Fruit fly (Drosophila melanogaster): ENCODE results near the gene Sry-beta.

The Sry-beta gene

dm6 chr3R:30052455-30053046 is 13.0 kb downstream of the Sry-beta start, which contains the start of gene Jasper:
Jasper (plus strand) TSS chr3R:30052514.
- TF ChIP-seq CG17801 (GFP tag; optimal IDR thresholded peaks at IDR 0.05; ENCODE audit: partially characterized antibody): peak; percentile 41

dm6 chr3R:30055915-30056544 is 16.5 kb downstream of the Sry-beta start, which contains the start of the genes Rpp14b and spn-A:
Rpp14b (plus strand) TSS chr3R:30055957.
spn-A (minus strand) TSS chr3R:30056037.
- peak; percentile 8 for TF ChIP-seq CG17801 (GFP tag; optimal IDR thresholded peaks at IDR 0.05; ENCODE audit: partially characterized antibody)

- TF ChIP-seq CG17801 (GFP tag; optimal IDR thresholded peaks at IDR 0.05; ENCODE audit: partially characterized antibody): peak; percentile 90
Observed at dm6 chr3R:30056592-30057135, 17.1 kb downstream of the Sry-beta start, which contains the start of the genes CG7950 and Rpp14a. CG7950 (plus strand) TSS chr3R:30056859. Rpp14a (plus strand) TSS chr3R:30056859.

- peak; percentile 12 for TF ChIP-seq CG17801 (GFP tag; optimal IDR thresholded peaks at IDR 0.05; ENCODE audit: partially characterized antibody)
Observed at dm6 chr3R:30058057-30058868, 18.7 kb downstream of the Sry-beta start, which contains the start of gene sima. sima (plus strand) TSS chr3R:30058311.

dm6 chr3R:30059944-30060343 is 20.4 kb downstream of the Sry-beta start:
- no peak for TF ChIP-seq CG17801 (GFP tag; optimal IDR thresholded peaks at IDR 0.05; ENCODE audit: partially characterized antibody)

- no peak for TF ChIP-seq CG17801 (GFP tag; optimal IDR thresholded peaks at IDR 0.05; ENCODE audit: partially characterized antibody)
Observed at dm6 chr3R:30060451-30061153, 21.1 kb downstream of the Sry-beta start.

dm6 chr3R:30061154-30061482 is 21.6 kb downstream of the Sry-beta start:
- peak; percentile 13 for TF ChIP-seq CG17801 (GFP tag; optimal IDR thresholded peaks at IDR 0.05; ENCODE audit: partially characterized antibody)

dm6 chr3R:30061980-30062379 is 22.5 kb downstream of the Sry-beta start:
- TF ChIP-seq CG17801 (GFP tag; optimal IDR thresholded peaks at IDR 0.05; ENCODE audit: partially characterized antibody): no peak

- TF ChIP-seq CG17801 (GFP tag; optimal IDR thresholded peaks at IDR 0.05; ENCODE audit: partially characterized antibody): no peak
Observed at dm6 chr3R:30062543-30062942, 23.0 kb downstream of the Sry-beta start.

dm6 chr3R:30063704-30064103 is 24.2 kb downstream of the Sry-beta start:
- no peak for TF ChIP-seq CG17801 (GFP tag; optimal IDR thresholded peaks at IDR 0.05; ENCODE audit: partially characterized antibody)

dm6 chr3R:30066004-30066403 is 26.5 kb downstream of the Sry-beta start:
- TF ChIP-seq CG17801 (GFP tag; optimal IDR thresholded peaks at IDR 0.05; ENCODE audit: partially characterized antibody): no peak

dm6 chr3R:30070198-30070597 is 30.7 kb downstream of the Sry-beta start:
- TF ChIP-seq CG17801 (GFP tag; optimal IDR thresholded peaks at IDR 0.05; ENCODE audit: partially characterized antibody): no peak

dm6 chr3R:30071827-30072226 is 32.3 kb downstream of the Sry-beta start:
- no peak for TF ChIP-seq CG17801 (GFP tag; optimal IDR thresholded peaks at IDR 0.05; ENCODE audit: partially characterized antibody)

dm6 chr3R:30076088-30076487 is 36.6 kb downstream of the Sry-beta start:
- TF ChIP-seq CG17801 (GFP tag; optimal IDR thresholded peaks at IDR 0.05; ENCODE audit: partially characterized antibody): no peak

dm6 chr3R:30083215-30083614 is 43.7 kb downstream of the Sry-beta start:
- TF ChIP-seq CG17801 (GFP tag; optimal IDR thresholded peaks at IDR 0.05; ENCODE audit: partially characterized antibody): no peak
